Fruit fly (Drosophila melanogaster) ovary, adult (tissue): ENCODE measurements around the gene zetaCOP.

Experiments
- CG17801 ChIP-seq: fragments of 200-800 bp; optimal IDR thresholded peaks from 2 replicates; lab custom pipeline; 2019; ENCODE audit warnings: missing biosample characterization, mild to moderate bottlenecking, missing genetic modification characterization, moderate library complexity; ENCODE audit not compliant: partially characterized antibody

The zetaCOP gene

dm6 chr3L:16659959-16660870 is 13.1 kb downstream of the zetaCOP start:
- peak; percentile 82 for TF ChIP-seq CG17801

DNA sequence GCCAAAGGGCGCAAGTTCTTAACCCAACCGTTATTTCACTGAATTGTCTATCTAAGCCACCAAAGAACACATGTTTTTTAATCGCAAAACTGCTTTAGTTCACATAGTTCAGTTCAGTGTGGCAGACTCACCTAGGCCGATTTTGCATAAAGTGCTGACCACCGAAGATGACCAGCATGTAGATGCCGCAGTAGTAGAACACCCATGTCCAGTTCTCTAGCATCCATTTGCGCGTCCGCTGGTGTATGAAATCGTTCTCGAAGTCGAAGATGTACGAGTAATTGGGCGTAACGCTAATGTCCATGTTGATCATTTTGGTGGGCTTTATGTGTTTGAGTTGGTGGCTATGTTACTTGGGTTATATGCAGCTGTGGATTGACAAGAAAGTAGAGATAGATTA is 14.3 kb downstream of the zetaCOP start:
- no peak for TF ChIP-seq CG17801

dm6 chr3L:16657014-16657413 is 16.3 kb downstream of the zetaCOP start:
- no peak for TF ChIP-seq CG17801

DNA sequence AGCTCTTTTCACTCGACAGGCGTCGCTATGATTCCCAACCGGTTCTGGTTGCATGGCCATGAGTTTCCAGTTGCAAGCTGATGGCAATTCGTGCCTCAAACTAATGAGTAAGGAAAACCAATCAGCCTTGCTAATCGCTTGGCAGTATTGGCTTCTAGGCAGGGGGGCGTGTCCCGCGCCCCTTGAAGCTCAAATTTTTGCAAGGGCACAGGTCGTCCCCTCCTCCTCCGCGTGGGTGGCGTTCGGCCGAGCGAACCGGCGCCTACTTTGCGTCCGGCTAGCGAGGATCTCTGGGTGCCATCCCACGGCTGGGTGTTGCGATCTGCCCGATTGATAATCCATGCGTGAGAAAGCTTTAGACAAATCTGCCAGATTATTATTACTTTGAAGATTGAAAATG is 19.7 kb downstream of the zetaCOP start:
- TF ChIP-seq CG17801: no peak

dm6 chr3L:16652531-16652930 is 20.8 kb downstream of the zetaCOP start:
- no peak for TF ChIP-seq CG17801

- no peak for TF ChIP-seq CG17801
These were observed 22.2 kb downstream of the zetaCOP start for dm6 chr3L:16651127-16651526.

DNA sequence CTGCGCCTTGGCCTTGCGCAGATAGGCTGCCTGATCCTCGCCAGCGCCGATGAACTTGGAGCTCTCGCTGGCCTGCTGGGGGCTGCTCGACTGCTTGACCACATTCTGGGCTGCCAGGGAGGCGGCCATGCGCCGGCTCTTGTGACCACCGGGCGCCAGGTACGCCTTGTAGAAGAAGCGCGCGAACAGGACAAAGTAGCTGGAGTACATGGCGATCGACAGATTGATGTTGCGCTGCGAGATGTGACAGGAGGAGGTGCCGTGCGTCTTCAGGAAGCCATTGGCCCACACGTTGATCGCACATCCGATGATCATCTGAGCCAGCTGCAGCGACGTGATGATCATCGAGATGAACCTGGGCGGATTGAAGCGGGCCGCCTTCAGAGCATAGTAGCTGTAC is 23.3 kb downstream of the zetaCOP start:
- no peak for TF ChIP-seq CG17801

- peak; percentile 75 for TF ChIP-seq CG17801
These were observed 25.7 kb downstream of the zetaCOP start, which contains the start of gene Abl for dm6 chr3L:16647578-16648113. Gene Abl (minus strand): TSS chr3L:16647882.

- no peak for TF ChIP-seq CG17801
These were observed 26.4 kb downstream of the zetaCOP start for dm6 chr3L:16646865-16647459.

dm6 chr3L:16645323-16645982 is 27.9 kb downstream of the zetaCOP start:
- TF ChIP-seq CG17801: no peak

dm6 chr3L:16644505-16644904 is 28.9 kb downstream of the zetaCOP start:
- TF ChIP-seq CG17801: no peak

dm6 chr3L:16642954-16643353 is 30.4 kb downstream of the zetaCOP start:
- TF ChIP-seq CG17801: peak; percentile 34

DNA sequence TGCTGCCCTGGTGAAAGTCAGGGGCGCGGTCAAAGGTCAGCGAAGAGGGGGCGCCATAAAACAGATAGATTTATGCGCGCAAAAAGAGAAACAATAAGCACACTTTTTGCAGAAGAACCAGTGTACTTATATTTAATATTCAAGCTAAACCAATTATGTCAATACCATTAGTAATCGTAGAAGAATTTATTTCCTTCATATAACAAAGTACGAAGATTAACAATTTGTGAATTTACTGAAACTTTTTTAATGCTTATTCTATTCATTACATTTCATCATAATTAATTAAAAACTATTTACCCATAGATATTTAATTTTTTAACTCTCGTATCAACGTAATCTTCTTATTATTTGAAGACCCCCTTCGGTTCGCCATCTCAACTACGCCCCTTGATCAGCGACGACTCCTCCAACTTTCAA is 31.3 kb downstream of the zetaCOP start:
- TF ChIP-seq CG17801: no peak

DNA sequence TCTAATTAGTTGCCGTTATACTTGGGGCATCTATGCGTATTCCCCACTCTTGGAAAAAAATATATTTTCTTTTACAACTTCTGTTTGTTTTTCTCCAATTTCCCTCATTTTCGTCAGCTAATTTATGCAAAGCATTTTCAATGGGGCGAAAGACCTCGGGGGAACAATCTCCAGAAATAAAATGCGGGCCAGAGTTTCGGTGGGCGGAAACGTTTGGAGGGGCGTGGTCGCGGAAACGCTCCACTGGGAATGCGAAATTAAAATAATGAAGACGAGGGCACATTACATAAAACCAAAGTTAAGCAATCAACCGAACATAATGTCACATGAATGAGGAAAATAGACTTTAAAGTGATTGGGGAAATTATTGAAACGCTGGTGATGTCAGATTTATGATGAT is 32.3 kb downstream of the zetaCOP start:
- no peak for TF ChIP-seq CG17801

DNA sequence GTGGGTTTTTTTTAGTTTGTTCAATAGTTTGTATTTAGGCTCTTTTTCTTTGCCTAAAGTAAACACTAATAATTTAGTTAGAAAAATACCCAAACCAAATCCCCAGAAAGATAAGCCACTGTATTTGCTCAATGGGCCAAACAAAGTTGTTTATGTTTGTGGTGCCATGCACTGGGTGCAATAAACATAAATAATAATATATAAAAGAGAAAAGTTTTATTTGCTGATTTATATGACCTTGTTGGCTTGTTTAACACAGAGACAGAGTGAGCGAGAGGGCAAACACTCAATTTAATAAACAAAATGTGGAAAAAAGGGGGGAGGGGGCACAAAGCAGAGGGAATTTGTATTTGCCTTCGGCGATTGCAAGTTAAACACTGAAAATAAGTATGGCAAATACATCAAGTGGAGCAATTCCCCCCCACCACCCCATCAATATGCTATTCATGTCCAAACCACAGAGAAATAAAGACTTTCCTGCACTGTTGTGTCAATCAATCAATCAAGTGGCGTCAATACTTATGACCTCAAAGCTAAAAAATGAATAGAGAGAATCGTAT is 32.8 kb downstream of the zetaCOP start:
- TF ChIP-seq CG17801: no peak

DNA sequence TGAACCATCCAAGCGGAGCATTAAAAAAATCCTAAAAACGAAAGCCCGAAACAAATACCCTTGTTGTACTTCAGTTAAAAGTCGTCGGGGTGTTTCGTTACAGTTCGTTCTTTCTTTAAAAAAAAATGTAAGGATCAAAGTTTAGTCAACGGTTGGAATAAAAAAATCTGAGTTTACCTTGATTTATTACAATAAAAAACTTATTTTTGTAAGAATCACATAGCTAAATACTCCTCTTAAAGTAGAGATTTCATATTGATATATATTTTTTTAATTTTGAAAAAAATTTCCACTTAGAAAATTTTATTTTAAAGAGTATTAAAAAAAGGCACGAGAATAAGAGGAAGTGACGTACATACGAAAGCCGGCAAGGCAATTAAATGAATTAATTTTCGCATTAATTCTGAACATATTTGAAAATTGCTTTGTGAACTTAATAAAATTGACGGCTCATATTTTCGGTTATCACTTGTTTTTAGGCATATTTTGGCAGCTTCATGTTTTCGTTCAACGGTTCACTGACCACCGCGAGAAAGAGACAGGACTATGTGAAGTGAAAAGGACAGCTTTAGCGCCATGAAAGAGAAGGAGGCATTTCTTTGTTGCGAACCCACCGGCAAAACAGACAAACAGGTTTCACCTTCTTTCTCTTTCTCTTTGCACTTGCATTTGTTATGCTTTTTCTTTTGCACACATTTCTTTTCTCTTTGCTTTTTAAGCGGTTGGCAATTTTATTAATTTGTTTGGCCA is 34.5 kb downstream of the zetaCOP start:
- TF ChIP-seq CG17801: no peak
